Worm (Caenorhabditis elegans) whole organism, L4/young adult: ENCODE results near the gene cyp-33E1.

Experiments
- W03F9.2 ChIP-seq: fragments of 150-350 bp; optimal IDR thresholded peaks from 2 replicates; lab custom pipeline; 2014; ENCODE audit warnings: missing biosample characterization, missing genetic modification characterization
- dao-5 ChIP-seq: sonication (generic microtip); optimal IDR thresholded peaks from 2 replicates; lab custom pipeline; 2016; ENCODE audit warnings: missing genotype, missing genetic modification characterization, moderate library complexity, missing compliant biosample characterization
- him-1 ChIP-seq: sonication (generic microtip); optimal IDR thresholded peaks from 2 replicates; lab custom pipeline; 2016; ENCODE audit warnings: missing genotype, missing genetic modification reagents, missing genetic modification characterization, missing compliant biosample characterization

ce11 chrIV:8687605-8688191, 39.3 kb upstream of the cyp-33E1 start, which contains the start of gene snrp-3:
- TF ChIP-seq dao-5 (tag; lab: Kevin White, UChicago) (no peak), him-1 (tag; lab: Kevin White, UChicago) (no peak), W03F9.2 (tag; lab: Kevin White, UChicago) (peak; percentile 85)
